Worm (Caenorhabditis elegans): Measurements from ENCODE around the gene C45B11.9.

C45B11.9 gene

DNA sequence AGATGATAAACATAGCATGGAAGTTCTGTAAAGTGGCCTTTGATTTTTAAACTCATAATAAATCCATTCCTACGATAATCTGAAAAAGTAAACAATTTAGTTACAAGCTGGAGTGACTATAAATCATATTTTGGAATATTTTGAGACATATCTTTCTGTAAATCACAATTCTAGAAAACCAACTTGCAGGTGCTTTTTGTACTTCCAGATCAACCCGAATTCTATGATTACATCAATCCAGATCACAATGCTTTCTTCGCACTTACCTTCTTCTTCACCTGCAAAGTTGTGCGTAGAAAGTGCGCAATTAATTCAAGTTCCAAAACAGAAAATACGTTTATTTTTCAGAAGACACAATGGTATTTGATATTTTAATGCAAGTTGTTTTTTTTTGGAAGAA lies 25.4 kb upstream of the C45B11.9 start:
- TF ChIP-seq ceh-27 (GFP tag; optimal IDR thresholded peaks at IDR 0.05) (no peak), lin-26 (GFP tag; IDR thresholded peaks at IDR 0.05) (no peak)

DNA sequence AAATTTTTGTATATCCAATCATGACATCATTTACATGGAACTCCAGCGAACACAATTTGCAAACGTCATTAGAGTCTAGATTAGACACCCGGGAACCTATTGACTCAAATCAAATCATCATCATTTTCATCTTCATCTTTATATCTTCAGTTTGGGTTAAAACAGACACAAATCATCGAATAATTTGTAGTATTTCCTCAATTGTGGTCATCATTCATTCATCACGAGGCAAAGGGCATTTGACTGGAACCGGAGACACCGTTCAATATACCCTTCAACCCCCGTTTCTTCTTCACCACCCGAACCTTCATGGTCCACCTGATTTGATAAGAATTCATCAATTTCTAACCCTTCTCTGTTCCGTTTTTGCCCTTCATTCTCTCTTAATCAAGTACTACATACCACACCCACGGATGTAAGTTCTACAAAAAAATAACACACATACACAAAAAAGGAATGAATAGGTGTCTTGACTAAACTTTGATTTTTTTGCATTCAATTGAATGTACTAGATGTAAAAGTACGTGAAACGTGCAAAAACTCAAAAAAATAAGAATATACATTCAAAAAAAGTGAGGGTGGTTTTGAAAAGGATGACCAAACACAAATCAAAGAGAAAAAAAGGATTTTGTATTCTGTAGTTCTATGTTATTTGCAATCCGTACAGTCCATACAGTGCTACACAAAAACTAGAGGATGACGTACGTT lies 23.1 kb upstream of the C45B11.9 start:
- TF ChIP-seq ccch-3 (GFP tag; optimal IDR thresholded peaks at IDR 0.05) (no peak), Y95B8A.8 (GFP tag; IDR thresholded peaks at IDR 0.05) (no peak), lin-40 (tag; optimal IDR thresholded peaks at IDR 0.05) (no peak), ztf-22 (GFP tag; optimal IDR thresholded peaks at IDR 0.05) (no peak), B0019.2 (GFP tag; conservative IDR thresholded peaks at IDR 0.05) (no peak), let-526 (GFP tag; IDR thresholded peaks at IDR 0.05) (no peak)

DNA sequence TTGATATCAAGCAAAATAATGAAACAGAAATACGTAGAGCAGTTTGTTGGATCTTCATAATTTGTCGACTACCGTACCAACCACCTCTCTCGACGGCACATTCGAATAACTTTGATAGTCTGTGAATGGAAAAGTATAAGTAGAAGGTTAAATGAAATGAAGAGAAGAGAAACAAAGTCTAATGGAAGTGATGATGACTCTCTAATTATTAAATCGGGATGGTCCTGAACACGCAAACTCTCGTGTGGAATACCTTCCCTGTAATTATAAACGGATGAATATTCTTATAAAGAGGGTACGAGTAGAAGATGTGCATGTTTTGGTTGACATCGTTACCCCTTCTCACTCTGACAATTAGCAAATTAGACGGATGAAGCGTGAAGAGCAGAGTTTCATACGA lies 17.3 kb upstream of the C45B11.9 start, which contains the start of the genes C13G3.12 and hot-6:
C13G3.12 (minus strand) TSS at position 101 of the 400 bp plus-strand sequence.
hot-6 (minus strand) TSS at position 121 of the 400 bp plus-strand sequence.
- TF ChIP-seq Y53G8AR.9 (GFP tag; conservative IDR thresholded peaks at IDR 0.05): no peak
- TF ChIP-seq rcor-1 (GFP tag; IDR thresholded peaks at IDR 0.05): no peak
- TF ChIP-seq unc-130 (GFP tag; optimal IDR thresholded peaks at IDR 0.05): no peak
- no peak for TF ChIP-seq sptf-2 (GFP tag; optimal IDR thresholded peaks at IDR 0.05)
- no peak for TF ChIP-seq mcd-1 (GFP tag; IDR thresholded peaks at IDR 0.05)
- TF ChIP-seq aptf-2 (GFP tag; conservative IDR thresholded peaks at IDR 0.05): no peak
- TF ChIP-seq lir-1 (GFP tag; conservative IDR thresholded peaks at IDR 0.05): no peak
- no peak for TF ChIP-seq B0261.1 (tag; optimal IDR thresholded peaks at IDR 0.05)
- no peak for TF ChIP-seq rpc-1 (optimal IDR thresholded peaks at IDR 0.05)
- TF ChIP-seq rpc-1 (tag; optimal IDR thresholded peaks at IDR 0.05): no peak
- TF ChIP-seq xnd-1 (tag; optimal IDR thresholded peaks at IDR 0.05): no peak
- TF ChIP-seq efl-1 (GFP tag; optimal IDR thresholded peaks at IDR 0.05): no peak

DNA sequence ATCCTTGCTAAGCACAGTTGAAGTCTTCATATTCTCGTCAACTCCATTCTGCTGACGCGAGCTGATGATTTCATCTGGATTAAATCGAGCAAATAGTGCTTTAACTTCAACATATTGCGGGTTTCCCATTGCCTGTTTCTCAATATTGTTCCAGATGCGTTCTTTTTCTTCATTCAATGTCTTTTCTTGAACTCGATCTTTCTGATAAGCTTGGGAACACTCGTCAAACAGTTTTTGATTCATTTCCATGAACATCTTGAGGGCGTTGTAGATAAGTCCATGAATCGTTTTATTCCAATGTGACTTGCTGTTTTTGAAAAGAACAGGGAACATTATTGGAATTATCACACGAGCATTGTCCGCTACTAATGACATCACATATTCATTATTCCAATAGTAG lies 12.4 kb upstream of the C45B11.9 start:
- no peak for TF ChIP-seq madf-8 (GFP tag; conservative IDR thresholded peaks at IDR 0.05)
- TF ChIP-seq aptf-3 (GFP tag; IDR thresholded peaks at IDR 0.05): no peak
- no peak for TF ChIP-seq hmg-1.2 (GFP tag; IDR thresholded peaks at IDR 0.05)
- TF ChIP-seq tbp1 (GFP tag; optimal IDR thresholded peaks at IDR 0.05): no peak
- no peak for TF ChIP-seq ceh-100 (GFP tag; IDR thresholded peaks at IDR 0.05)
- TF ChIP-seq nhr-27 (tag; optimal IDR thresholded peaks at IDR 0.05): no peak
- TF ChIP-seq nfyb-1 (GFP tag; IDR thresholded peaks at IDR 0.05): no peak
- no peak for TF ChIP-seq die-1 (tag; optimal IDR thresholded peaks at IDR 0.05)
- TF ChIP-seq ceh-79 (tag; optimal IDR thresholded peaks at IDR 0.05): no peak
- TF ChIP-seq xnd-1 (tag; optimal IDR thresholded peaks at IDR 0.05): no peak
- TF ChIP-seq dpff-1 (tag; optimal IDR thresholded peaks at IDR 0.05): no peak
- TF ChIP-seq efl-1 (GFP tag; optimal IDR thresholded peaks at IDR 0.05): no peak

DNA sequence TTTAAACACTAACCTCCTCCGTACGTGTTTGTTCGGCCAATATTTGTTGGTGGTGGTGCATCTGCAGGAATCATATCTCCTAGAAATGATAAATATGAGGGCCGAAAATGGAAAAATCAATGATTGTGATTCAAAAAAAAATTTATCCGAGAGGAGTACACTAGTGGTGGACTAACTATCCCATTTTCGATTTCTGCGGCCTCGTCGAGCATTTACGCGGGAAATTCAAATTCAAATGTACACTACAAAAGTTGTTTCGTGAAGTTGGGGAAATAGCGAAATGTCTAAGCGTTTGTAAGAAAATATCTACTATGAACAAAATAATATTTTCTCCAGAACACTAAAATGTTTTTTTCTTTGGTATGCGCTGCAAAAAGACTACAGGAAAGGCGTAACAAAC lies 10.8 kb upstream of the C45B11.9 start:
- TF ChIP-seq K11D2.4 (GFP tag; IDR thresholded peaks at IDR 0.05) (peak; percentile 72), C17E4.6 (GFP tag; IDR thresholded peaks at IDR 0.05) (0 out of 2 replicates have a peak, but pooled peaks have one; percentile 14), bed-2 (GFP tag; IDR thresholded peaks at IDR 0.05) (0 out of 2 replicates have a peak, but pooled peaks have one; percentile 57), D2030.7 (GFP tag; IDR thresholded peaks at IDR 0.05) (peak; percentile 41; the same call in 1 of the 2 replicates), ceh-100 (GFP tag; IDR thresholded peaks at IDR 0.05) (peak; percentile 53), attf-5 (GFP tag; optimal IDR thresholded peaks at IDR 0.05) (peak; percentile 5), F33H1.4 (GFP tag; IDR thresholded peaks at IDR 0.05) (peak; percentile 43; the same call in 1 of the 2 replicates), ztf-25 (GFP tag; IDR thresholded peaks at IDR 0.05) (no peak), pbrm-1 (GFP tag; IDR thresholded peaks at IDR 0.05) (peak; percentile 41; the same call in 1 of the 2 replicates), efl-1 (GFP tag; optimal IDR thresholded peaks at IDR 0.05) (peak; percentile 72), hmg-20 (GFP tag; IDR thresholded peaks at IDR 0.05) (0 out of 2 replicates have a peak, but pooled peaks have one; percentile 49), sea-2 (GFP tag; IDR thresholded peaks at IDR 0.05) (no peak), dox-1 (GFP tag; IDR thresholded peaks at IDR 0.05) (peak; percentile 51; the same call in 1 of the 2 replicates), madf-3 (GFP tag; IDR thresholded peaks at IDR 0.05) (0 out of 2 replicates have a peak, but pooled peaks have one; percentile 56), attf-3 (GFP tag; conservative IDR thresholded peaks at IDR 0.05) (no peak), rcor-1 (GFP tag; IDR thresholded peaks at IDR 0.05) (peak; percentile 34; the same call in 1 of the 2 replicates)
